Worm (Caenorhabditis elegans): Measurements from ENCODE around the gene brap-2.

DNA sequence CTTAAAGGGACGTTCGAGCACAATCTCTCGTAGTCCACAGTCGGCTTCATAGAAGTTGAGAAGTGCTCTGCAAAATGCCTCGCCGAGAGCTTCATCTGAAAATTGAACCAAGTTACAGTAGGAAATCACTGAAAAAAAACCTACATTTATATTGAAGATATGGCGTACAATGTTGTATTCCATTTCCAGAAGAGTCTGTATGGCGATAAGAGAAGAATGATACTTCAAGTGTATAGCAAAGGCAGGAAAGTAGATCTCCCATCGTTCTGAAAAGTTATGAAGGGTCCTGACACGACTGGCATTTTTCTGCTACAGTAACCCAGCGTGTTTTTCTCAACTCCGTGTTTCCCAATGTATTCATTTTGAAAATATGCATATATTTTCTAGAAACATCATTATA is 8.7 kb downstream of the brap-2 start:
- TF ChIP-seq fkh-10 (GFP tag; optimal IDR thresholded peaks at IDR 0.05) (no peak), R02D3.7 (tag; optimal IDR thresholded peaks at IDR 0.05) (no peak), mdl-1 (tag; optimal IDR thresholded peaks at IDR 0.05) (no peak), snpc-4 (tag; optimal IDR thresholded peaks at IDR 0.05) (no peak), ama-1 (optimal IDR thresholded peaks at IDR 0.05) (no peak), nhr-237 (tag; optimal IDR thresholded peaks at IDR 0.05) (no peak), nhr-28 (tag; optimal IDR thresholded peaks at IDR 0.05) (no peak), fos-1 (tag; optimal IDR thresholded peaks at IDR 0.05) (no peak), elt-2 (tag; optimal IDR thresholded peaks at IDR 0.05) (no peak), nhr-12 (tag; optimal IDR thresholded peaks at IDR 0.05) (no peak)

Measured in whole organism, L3 larva.